Worm (Caenorhabditis elegans) whole organism, young adult: ENCODE results near the gene rbm-25.

Experiments used
- ama-1 ChIP-seq, 3 experiments: fragments of 150-350 bp in 1 of 3; sonication (generic microtip) in 2 of 3; optimal IDR thresholded peaks; 2 replicates each; lab custom pipeline; 2014 to 2018; ENCODE audit warnings: missing biosample characterization in 2 of 3, missing genetic modification characterization in 2 of 3, missing genetic modification reagents in 2 of 3
- ceh-40 ChIP-seq: fragments of 200-800 bp; sonication (Bioruptor generic); IDR thresholded peaks from 2 replicates; pipeline ENCODE4 v1.3.6; 2022; ENCODE audit warnings: missing genetic modification characterization, missing compliant biosample characterization
- mes-4 ChIP-seq: sonication (generic microtip); optimal IDR thresholded peaks from 2 replicates; lab custom pipeline; 2016; ENCODE audit warnings: missing genotype, missing genetic modification characterization, missing compliant biosample characterization
- repo-1 ChIP-seq: sonication (generic microtip); optimal IDR thresholded peaks from 2 replicates; lab custom pipeline; 2017; ENCODE audit warnings: mild to moderate bottlenecking, missing genetic modification characterization, missing compliant biosample characterization
- sea-2 ChIP-seq: fragments of 200-800 bp; sonication (Bioruptor generic); IDR thresholded peaks from 2 replicates; pipeline ENCODE4 v1.3.6; 2022; ENCODE audit warnings: missing genetic modification characterization, missing compliant biosample characterization
- snpc-3.4 ChIP-seq: sonication (generic microtip); optimal IDR thresholded peaks from 2 replicates; lab custom pipeline; 2017; ENCODE audit warnings: missing genetic modification characterization, mild to moderate bottlenecking, missing compliant biosample characterization, antibody characterized with exemption, moderate library complexity, missing genotype, missing genetic modification reagents
- snpc-4 ChIP-seq, 5 experiments: fragments of 150-350 bp in 1 of 5; sonication (generic microtip) in 4 of 5; optimal IDR thresholded peaks; 2 replicates each; lab custom pipeline; 2014 to 2018; ENCODE audit warnings: missing genetic modification characterization in 5 of 5, missing biosample characterization in 3 of 5, antibody characterized with exemption in 2 of 5, mild to moderate bottlenecking in 2 of 5, missing compliant biosample characterization in 2 of 5, missing genotype in 2 of 5, moderate library complexity in 2 of 5, missing genetic modification reagents in 1 of 5
- unc-62 ChIP-seq: fragments of 150-350 bp; optimal IDR thresholded peaks from 2 replicates; lab custom pipeline; 2014; ENCODE audit warnings: missing biosample characterization, missing genetic modification reagents, missing genetic modification characterization

DNA sequence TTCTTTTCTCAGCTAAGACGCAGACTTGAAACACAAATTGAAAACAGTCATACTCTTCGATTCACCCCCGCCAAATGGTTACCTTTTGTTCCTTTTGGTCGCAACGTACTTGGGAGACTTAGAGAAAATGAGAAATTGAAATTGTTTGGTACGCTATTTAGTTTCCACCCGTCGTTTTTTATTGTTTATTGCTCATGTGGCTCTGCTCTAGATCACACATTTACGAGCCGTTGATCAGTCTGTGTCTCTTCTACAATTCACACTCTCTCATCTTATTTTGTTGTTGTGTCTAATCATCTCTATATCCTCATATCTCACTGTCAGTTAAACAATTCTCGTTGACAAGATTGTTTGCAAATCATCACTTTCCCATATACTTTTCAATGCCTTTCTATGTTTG, 10.0 kb upstream of the rbm-25 start:
- TF ChIP-seq snpc-3.4 (tag; lab: Kevin White, UChicago) = no peak
- TF ChIP-seq mes-4 (tag; lab: Kevin White, UChicago) = no peak
- TF ChIP-seq ama-1 (optimal IDR thresholded peaks at IDR 0.05; lab: Kevin White, UChicago) = no peak
- no peak for TF ChIP-seq ama-1 (GFP tag; optimal IDR thresholded peaks at IDR 0.05; lab: Kevin White, UChicago)
- no peak for TF ChIP-seq sea-2 (GFP tag; lab: Robert Waterston, UW)
- no peak for TF ChIP-seq snpc-4 (GFP tag; optimal IDR thresholded peaks at IDR 0.05; lab: Kevin White, UChicago)
- no peak for TF ChIP-seq snpc-4 (tag; optimal IDR thresholded peaks at IDR 0.05; lab: Kevin White, UChicago)
- TF ChIP-seq repo-1 (tag; lab: Kevin White, UChicago) = no peak
- TF ChIP-seq unc-62 = no peak
- TF ChIP-seq ceh-40 (GFP tag; lab: Robert Waterston, UW) = no peak
